Fruit fly (Drosophila melanogaster): Measurements from ENCODE around the gene SWIP.
A peak's percentile ranks its signal among the peaks of the same experiment; 100 is the strongest.

Gene SWIP

DNA sequence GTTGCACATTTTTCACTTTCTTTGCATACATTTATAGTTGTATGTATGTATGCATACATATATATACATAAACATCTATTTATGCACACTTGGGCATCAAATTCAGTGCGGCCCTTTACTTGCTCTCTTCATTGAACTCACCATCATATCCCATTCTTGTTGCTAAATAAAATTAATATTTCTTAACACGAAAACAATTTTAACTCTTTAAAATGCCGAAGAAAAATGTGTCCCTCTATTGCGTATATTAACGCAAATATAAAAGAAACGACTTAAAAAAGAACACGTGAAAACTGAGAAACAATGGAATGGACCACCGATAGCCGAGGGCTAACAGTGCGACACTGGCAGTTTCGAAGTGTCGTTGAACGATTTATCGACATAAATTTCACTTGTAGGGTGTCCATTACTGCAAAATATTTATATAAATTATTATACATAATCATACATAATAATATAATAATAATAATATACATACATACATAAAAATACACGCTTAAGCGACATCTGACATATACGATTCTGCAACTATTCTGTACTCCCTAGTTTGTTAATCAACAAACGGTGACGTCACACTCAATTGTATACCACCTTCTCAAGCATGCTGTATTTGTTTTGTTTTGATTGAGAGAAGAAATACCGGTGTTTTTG, 45.3 kb downstream of the SWIP start, which contains the start of the genes U2af50 and PIG-Q (continued):
- TF ChIP-seq CG11560 (tag; IDR thresholded peaks at IDR 0.05) = peak; percentile 73
- TF ChIP-seq CG13624 (GFP tag; optimal IDR thresholded peaks at IDR 0.05) = peak; percentile 43
- peak; percentile 63 for TF ChIP-seq Adf1 (GFP tag; IDR thresholded peaks at IDR 0.05)
- TF ChIP-seq run (tag; optimal IDR thresholded peaks at IDR 0.05) = peak; percentile 85
- peak; percentile 41 for TF ChIP-seq CTCF (GFP tag; optimal IDR thresholded peaks at IDR 0.05)
- TF ChIP-seq CG7786 (GFP tag; optimal IDR thresholded peaks at IDR 0.05) = peak; percentile 65
- TF ChIP-seq CG15514 (GFP tag; optimal IDR thresholded peaks at IDR 0.05) = peak; percentile 85
- no peak; the same call in 1 of the 2 replicates for TF ChIP-seq Lim3 (GFP tag; IDR thresholded peaks at IDR 0.05)
- peak; percentile 95 for TF ChIP-seq fd96Cb (tag; optimal IDR thresholded peaks at IDR 0.05)
- TF ChIP-seq z (GFP tag; IDR thresholded peaks at IDR 0.05) = no peak
- TF ChIP-seq Hey (tag; optimal IDR thresholded peaks at IDR 0.05) = no peak
- TF ChIP-seq CG2678 (tag; optimal IDR thresholded peaks at IDR 0.05) = peak; percentile 95
- no peak for TF ChIP-seq Dfd (GFP tag; optimal IDR thresholded peaks at IDR 0.05)
- TF ChIP-seq lab (GFP tag; optimal IDR thresholded peaks at IDR 0.05) = no peak
- no peak; the same call in 3 of the 4 replicates for TF ChIP-seq Dll (GFP tag; IDR thresholded peaks at IDR 0.05; ENCODE audit: partially characterized antibody)
- TF ChIP-seq CG10543 (GFP tag; optimal IDR thresholded peaks at IDR 0.05) = peak; percentile 89
- TF ChIP-seq so (GFP tag; IDR thresholded peaks at IDR 0.05) = peak; percentile 93; the same call in 2 of the 3 replicates
- TF ChIP-seq CG11695 (GFP tag; IDR thresholded peaks at IDR 0.05) = peak; percentile 90
- TF ChIP-seq CG13775 (GFP tag; optimal IDR thresholded peaks at IDR 0.05) = peak; percentile 95
- TF ChIP-seq croc (GFP tag; conservative IDR thresholded peaks at IDR 0.05) = peak; percentile 90
- TF ChIP-seq Asciz (GFP tag; optimal IDR thresholded peaks at IDR 0.05) = peak; percentile 90
- peak; percentile 51 for TF ChIP-seq pzg (GFP tag; optimal IDR thresholded peaks at IDR 0.05)
- peak; percentile 84 for TF ChIP-seq CG18476 (GFP tag; optimal IDR thresholded peaks at IDR 0.05)
- TF ChIP-seq CG32532 (GFP tag; IDR thresholded peaks at IDR 0.05) = peak; percentile 94
- peak; percentile 64 for TF ChIP-seq fd102C (GFP tag; optimal IDR thresholded peaks at IDR 0.05)
- TF ChIP-seq Med (GFP tag) = peak; percentile 90
- peak; percentile 27 for TF ChIP-seq CG15479 (GFP tag; optimal IDR thresholded peaks at IDR 0.05)
- peak; percentile 93; the same call in 1 of the 2 replicates for TF ChIP-seq sisA (GFP tag; IDR thresholded peaks at IDR 0.05)
- TF ChIP-seq gce (GFP tag; IDR thresholded peaks at IDR 0.05) = no peak; the same call in 2 of the 3 replicates
- TF ChIP-seq CG11696 (GFP tag; IDR thresholded peaks at IDR 0.05) = peak; percentile 76; the same call in 1 of the 2 replicates
- TF ChIP-seq dimm (GFP tag; IDR thresholded peaks at IDR 0.05) = no peak
- peak; percentile 83 for TF ChIP-seq onecut (GFP tag; IDR thresholded peaks at IDR 0.05)
- no peak for TF ChIP-seq mld (GFP tag; IDR thresholded peaks at IDR 0.05; ENCODE audit: partially characterized antibody)
- no peak for TF ChIP-seq mirr (GFP tag; optimal IDR thresholded peaks at IDR 0.05)
- peak; percentile 94 for TF ChIP-seq Hr3 (GFP tag; optimal IDR thresholded peaks at IDR 0.05)
- TF ChIP-seq Hr78 (GFP tag; optimal IDR thresholded peaks at IDR 0.05) = no peak
- peak; percentile 79; the same call in 1 of the 2 replicates for TF ChIP-seq toy (GFP tag; IDR thresholded peaks at IDR 0.05)
- TF ChIP-seq ssp (GFP tag; IDR thresholded peaks at IDR 0.05) = peak; percentile 91
- TF ChIP-seq sima (GFP tag; optimal IDR thresholded peaks at IDR 0.05) = no peak
- no peak for TF ChIP-seq CG43689 (GFP tag; IDR thresholded peaks at IDR 0.05)
- peak; percentile 81 for TF ChIP-seq CG8765 (GFP tag; IDR thresholded peaks at IDR 0.05)
- TF ChIP-seq Drgx (GFP tag; IDR thresholded peaks at IDR 0.05) = peak; percentile 87
- TF ChIP-seq br (optimal IDR thresholded peaks at IDR 0.05) = no peak
- TF ChIP-seq jumu (GFP tag; optimal IDR thresholded peaks at IDR 0.05) = peak; percentile 32
- TF ChIP-seq eve (GFP tag; optimal IDR thresholded peaks at IDR 0.05) = no peak
- TF ChIP-seq Xbp1 (GFP tag; optimal IDR thresholded peaks at IDR 0.05) = peak; percentile 94
- TF ChIP-seq Aef1 (GFP tag; IDR thresholded peaks at IDR 0.05) = peak; percentile 90; the same call in 2 of the 3 replicates
- TF ChIP-seq Mes4 (GFP tag; optimal IDR thresholded peaks at IDR 0.05) = peak; percentile 16
- peak; percentile 89 for TF ChIP-seq caup (GFP tag; optimal IDR thresholded peaks at IDR 0.05; ENCODE audit: severe bottlenecking)
- no peak for TF ChIP-seq Jarid2 (GFP tag; optimal IDR thresholded peaks at IDR 0.05)
